Fruit fly (Drosophila melanogaster) whole organism, embryonic: ENCODE results near the gene CG31259.

Experiments used
- Asciz ChIP-seq: fragments of 200-800 bp; sonication (Bioruptor generic); optimal IDR thresholded peaks from 2 replicates; lab custom pipeline; 2017; ENCODE audit warnings: missing biosample characterization, mild to moderate bottlenecking, missing genetic modification characterization, missing genetic modification reagents
- Atf6 ChIP-seq: fragments of 200-800 bp; sonication (Bioruptor generic); IDR thresholded peaks from 2 replicates; pipeline ENCODE4 v1.3.6; 2022; ENCODE audit warnings: missing biosample characterization, missing genetic modification characterization
- B-H2 ChIP-seq: fragments of 200-800 bp; sonication (Bioruptor generic); optimal IDR thresholded peaks from 2 replicates; lab custom pipeline; 2018; ENCODE audit warnings: missing biosample characterization, mild to moderate bottlenecking, missing genetic modification characterization
- Bgb ChIP-seq: fragments of 200-800 bp; sonication (Bioruptor generic); IDR thresholded peaks from 2 replicates; pipeline ENCODE4 v1.3.6; 2022; ENCODE audit warnings: missing biosample characterization, missing genetic modification characterization; ENCODE audit not compliant: partially characterized antibody
- CG10654 ChIP-seq: fragments of 200-800 bp; sonication (Bioruptor generic); optimal IDR thresholded peaks from 2 replicates; lab custom pipeline; 2016; ENCODE audit warnings: missing biosample characterization, missing genetic modification characterization
- CG12659 ChIP-seq: fragments of 200-800 bp; sonication (Bioruptor generic); optimal IDR thresholded peaks from 3 replicates; lab custom pipeline; 2017; ENCODE audit warnings: mild to moderate bottlenecking, missing biosample characterization, missing genetic modification reagents, missing genetic modification characterization
- CG13894 ChIP-seq: fragments of 200-800 bp; sonication (Bioruptor generic); optimal IDR thresholded peaks from 3 replicates; lab custom pipeline; 2018; ENCODE audit warnings: missing biosample characterization, mild to moderate bottlenecking, missing genetic modification characterization, moderate library complexity
- CG14014 ChIP-seq: fragments of 200-800 bp; sonication (Bioruptor generic); IDR thresholded peaks from 2 replicates; pipeline ENCODE4 v1.3.6; 2022; ENCODE audit warnings: missing biosample characterization, missing genetic modification characterization
- CG14050 ChIP-seq: fragments of 200-800 bp; sonication (Bioruptor generic); IDR thresholded peaks from 3 replicates; pipeline ENCODE4 v1.3.6; 2022; ENCODE audit warnings: missing biosample characterization, missing genetic modification characterization
- CG14441 ChIP-seq: fragments of 200-800 bp; sonication (Bioruptor generic); IDR thresholded peaks from 2 replicates; pipeline ENCODE4 v1.3.6; 2022; ENCODE audit warnings: missing biosample characterization, missing genetic modification characterization
- CG14965 ChIP-seq: fragments of 200-800 bp; sonication (Bioruptor generic); optimal IDR thresholded peaks from 2 replicates; lab custom pipeline; 2016; ENCODE audit warnings: missing biosample characterization, missing genetic modification characterization, borderline replicate concordance
- CG16779 ChIP-seq: fragments of 200-800 bp; sonication (Bioruptor generic); IDR thresholded peaks from 2 replicates; pipeline ENCODE4 v1.3.6; 2022; ENCODE audit warnings: missing biosample characterization, missing genetic modification characterization
- CG18476 ChIP-seq: fragments of 200-800 bp; sonication (Bioruptor generic); optimal IDR thresholded peaks from 2 replicates; lab custom pipeline; 2016; ENCODE audit warnings: missing biosample characterization, mild to moderate bottlenecking, missing genetic modification characterization
- CG2199 ChIP-seq: fragments of 200-800 bp; sonication (Bioruptor generic); IDR thresholded peaks from 3 replicates; pipeline ENCODE4 v1.3.6; 2022; ENCODE audit warnings: missing biosample characterization, missing genetic modification characterization
- CG31441 ChIP-seq: fragments of 200-800 bp; sonication (Bioruptor generic); IDR thresholded peaks from 2 replicates; pipeline ENCODE4 v1.3.6; 2022; ENCODE audit warnings: missing biosample characterization, missing genetic modification characterization
- CG34422 ChIP-seq: fragments of 200-800 bp; sonication (Bioruptor generic); IDR thresholded peaks from 3 replicates; pipeline ENCODE4 v1.3.6; 2022; ENCODE audit warnings: missing biosample characterization, missing genetic modification characterization
- CG43689 ChIP-seq: fragments of 200-800 bp; sonication (Bioruptor generic); IDR thresholded peaks from 2 replicates; pipeline ENCODE4 v1.3.6; 2022; ENCODE audit warnings: missing biosample characterization, missing genetic modification characterization
- CG4617 ChIP-seq: fragments of 200-800 bp; sonication (Bioruptor generic); optimal IDR thresholded peaks from 3 replicates; lab custom pipeline; 2016; ENCODE audit warnings: missing biosample characterization, missing genetic modification characterization, borderline replicate concordance
- CG6654 ChIP-seq: fragments of 200-800 bp; sonication (Bioruptor generic); optimal IDR thresholded peaks from 2 replicates; lab custom pipeline; 2017; ENCODE audit warnings: missing biosample characterization, mild to moderate bottlenecking, missing genetic modification characterization
- CG7839 ChIP-seq: fragments of 200-800 bp; sonication (Bioruptor generic); optimal IDR thresholded peaks from 3 replicates; lab custom pipeline; 2018; ENCODE audit warnings: missing biosample characterization, mild to moderate bottlenecking, missing genetic modification characterization, moderate library complexity
- Dip3 ChIP-seq: fragments of 200-800 bp; sonication (Bioruptor generic); optimal IDR thresholded peaks from 3 replicates; lab custom pipeline; 2016; ENCODE audit warnings: missing biosample characterization, missing genetic modification characterization
- Drgx ChIP-seq: fragments of 200-800 bp; sonication (Bioruptor generic); IDR thresholded peaks from 2 replicates; pipeline ENCODE4 v1.3.6; 2022; ENCODE audit warnings: missing biosample characterization, missing genetic modification characterization
- Fer3 ChIP-seq: fragments of 200-800 bp; sonication (Bioruptor generic); optimal IDR thresholded peaks from 2 replicates; lab custom pipeline; 2018; ENCODE audit warnings: missing biosample characterization, mild to moderate bottlenecking, missing genetic modification characterization, moderate library complexity
- Med ChIP-seq: fragments of 200-800 bp; sonication (Bioruptor generic); peaks from one replicate; lab custom pipeline; 2016; ENCODE audit warnings: missing biosample characterization, missing genetic modification characterization, mild to moderate bottlenecking, inconsistent platforms, moderate library complexity
- Mes4 ChIP-seq: fragments of 200-800 bp; sonication (Bioruptor generic); optimal IDR thresholded peaks from 2 replicates; lab custom pipeline; 2016; ENCODE audit warnings: missing biosample characterization, missing genetic modification characterization
- Neu2 ChIP-seq: fragments of 200-800 bp; sonication (Bioruptor generic); optimal IDR thresholded peaks from 3 replicates; lab custom pipeline; 2016; ENCODE audit warnings: missing biosample characterization, missing genetic modification characterization, borderline replicate concordance
- Nf-YA ChIP-seq: fragments of 200-800 bp; sonication (Bioruptor generic); IDR thresholded peaks from 2 replicates; pipeline ENCODE4 v1.3.6; 2022; ENCODE audit warnings: missing biosample characterization, missing genetic modification characterization
- Ptx1 ChIP-seq: fragments of 200-800 bp; sonication (Bioruptor generic); IDR thresholded peaks from 2 replicates; pipeline ENCODE4 v1.3.6; 2022; ENCODE audit warnings: missing biosample characterization, missing genetic modification characterization
- Six4 ChIP-seq: fragments of 200-800 bp; sonication (Bioruptor generic); optimal IDR thresholded peaks from 2 replicates; lab custom pipeline; 2016; ENCODE audit warnings: missing biosample characterization, missing genetic modification characterization
- Vsx1 ChIP-seq: fragments of 200-800 bp; sonication (Bioruptor generic); optimal IDR thresholded peaks from 2 replicates; lab custom pipeline; 2017; ENCODE audit warnings: missing biosample characterization, mild to moderate bottlenecking, missing genetic modification characterization, missing genetic modification reagents
- aop ChIP-seq: fragments of 200-800 bp; sonication (Bioruptor generic); IDR thresholded peaks from 2 replicates; pipeline ENCODE4 v1.3.6; 2022; ENCODE audit warnings: missing biosample characterization, missing genetic modification characterization
- ara ChIP-seq: fragments of 200-800 bp; sonication (Bioruptor generic); IDR thresholded peaks from 2 replicates; pipeline ENCODE4 v1.3.6; 2022; ENCODE audit warnings: missing biosample characterization, missing genetic modification characterization
- ash1 ChIP-seq: fragments of 200-800 bp; sonication (Bioruptor generic); optimal IDR thresholded peaks from 2 replicates; lab custom pipeline; 2018; ENCODE audit warnings: missing biosample characterization, mild to moderate bottlenecking, missing genetic modification characterization
- chn ChIP-seq: fragments of 200-800 bp; sonication (Bioruptor generic); optimal IDR thresholded peaks from 2 replicates; lab custom pipeline; 2016; ENCODE audit warnings: missing biosample characterization, missing genetic modification characterization
- cwo ChIP-seq: fragments of 200-800 bp; sonication (Bioruptor generic); optimal IDR thresholded peaks from 3 replicates; lab custom pipeline; 2017; ENCODE audit warnings: missing biosample characterization, missing genetic modification characterization, mild to moderate bottlenecking, moderate library complexity, missing genetic modification reagents
- dmrt11E ChIP-seq: fragments of 200-800 bp; sonication (Bioruptor generic); optimal IDR thresholded peaks from 3 replicates; lab custom pipeline; 2018; ENCODE audit warnings: missing biosample characterization, mild to moderate bottlenecking, missing genetic modification characterization, moderate library complexity
- grn ChIP-seq: fragments of 200-800 bp; sonication (Bioruptor generic); optimal IDR thresholded peaks from 3 replicates; lab custom pipeline; 2017; ENCODE audit warnings: missing biosample characterization, missing genetic modification characterization
- her ChIP-seq: fragments of 200-800 bp; sonication (Bioruptor generic); optimal IDR thresholded peaks from 2 replicates; lab custom pipeline; 2016; ENCODE audit warnings: missing biosample characterization, missing genetic modification characterization
- inv ChIP-seq: fragments of 200-800 bp; sonication (Bioruptor generic); IDR thresholded peaks from 2 replicates; pipeline ENCODE4 v1.3.6; 2022; ENCODE audit warnings: missing biosample characterization, missing genetic modification characterization; ENCODE audit not compliant: partially characterized antibody
- mam ChIP-seq: fragments of 200-800 bp; sonication (Bioruptor generic); optimal IDR thresholded peaks from 3 replicates; lab custom pipeline; 2016; ENCODE audit warnings: missing biosample characterization, missing genetic modification characterization
- nerfin-2 ChIP-seq: fragments of 200-800 bp; sonication (Bioruptor generic); IDR thresholded peaks from 2 replicates; pipeline ENCODE4 v1.3.6; 2022; ENCODE audit warnings: missing biosample characterization, missing genetic modification characterization; ENCODE audit not compliant: partially characterized antibody
- peb ChIP-seq: fragments of 200-800 bp; sonication (Bioruptor generic); IDR thresholded peaks from 2 replicates; pipeline ENCODE4 v1.3.6; 2022; ENCODE audit warnings: missing biosample characterization, missing genetic modification characterization
- pnt ChIP-seq: fragments of 200-800 bp; sonication (Bioruptor generic); optimal IDR thresholded peaks from 3 replicates; lab custom pipeline; 2016; ENCODE audit warnings: missing biosample characterization, missing genetic modification characterization
- pros ChIP-seq: fragments of 200-800 bp; sonication (Bioruptor generic); optimal IDR thresholded peaks from 3 replicates; lab custom pipeline; 2019; ENCODE audit warnings: missing biosample characterization, mild to moderate bottlenecking, missing genetic modification characterization, moderate library complexity
- psq ChIP-seq: fragments of 200-800 bp; sonication (Bioruptor generic); optimal IDR thresholded peaks from 2 replicates; lab custom pipeline; 2017; ENCODE audit warnings: missing biosample characterization, missing genetic modification characterization
- scrt ChIP-seq: fragments of 200-800 bp; sonication (Bioruptor generic); optimal IDR thresholded peaks from 2 replicates; lab custom pipeline; 2018; ENCODE audit warnings: missing biosample characterization, mild to moderate bottlenecking, missing genetic modification characterization, moderate library complexity
- sna ChIP-seq: fragments of 200-800 bp; sonication (Bioruptor generic); IDR thresholded peaks from 2 replicates; pipeline ENCODE4 v1.3.6; 2022; ENCODE audit warnings: missing biosample characterization, missing genetic modification characterization; ENCODE audit not compliant: partially characterized antibody
- ssp ChIP-seq: fragments of 200-800 bp; sonication (Bioruptor generic); IDR thresholded peaks from 2 replicates; pipeline ENCODE4 v1.3.6; 2022; ENCODE audit warnings: missing biosample characterization, missing genetic modification characterization
- tx ChIP-seq: fragments of 200-800 bp; sonication (Bioruptor generic); optimal IDR thresholded peaks from 2 replicates; lab custom pipeline; 2016; ENCODE audit warnings: missing biosample characterization, missing genetic modification characterization
- usp ChIP-seq: fragments of >200 bp; optimal IDR thresholded peaks from 2 replicates; lab custom pipeline; 2017; ENCODE audit warnings: missing biosample characterization, missing genetic modification characterization
- wek ChIP-seq: fragments of 200-800 bp; sonication (Bioruptor generic); optimal IDR thresholded peaks from 3 replicates; lab custom pipeline; 2018; ENCODE audit warnings: missing biosample characterization, mild to moderate bottlenecking, missing genetic modification characterization, moderate library complexity
- wor ChIP-seq: fragments of 200-800 bp; sonication (Bioruptor generic); IDR thresholded peaks from 2 replicates; pipeline ENCODE4 v1.3.6; 2022; ENCODE audit warnings: missing biosample characterization, missing genetic modification characterization

The CG31259 gene

dm6 chr3R:8562484-8562886 is 38.7 kb downstream of the CG31259 start, which contains the start of the genes mRpS18A and CG31460 (continued):
- TF ChIP-seq Vsx1 (no peak), scrt (GFP tag; lab: Kevin White, UChicago) (no peak), inv (GFP tag; lab: Robert Waterston, UW) (peak; percentile 62), CG4617 (GFP tag; lab: Kevin White, UChicago) (peak; percentile 52), CG7839 (tag; lab: Kevin White, UChicago) (no peak), CG12659 (peak; percentile 35), grn (GFP tag; lab: Kevin White, UChicago) (no peak), ash1 (GFP tag; lab: Kevin White, UChicago) (no peak), Fer3 (tag; lab: Kevin White, UChicago) (no peak), chn (GFP tag; lab: Kevin White, UChicago) (no peak), CG43689 (GFP tag; lab: Robert Waterston, UW) (no peak), her (GFP tag; lab: Kevin White, UChicago) (no peak), dmrt11E (tag; lab: Kevin White, UChicago) (no peak), CG2199 (GFP tag; lab: Robert Waterston, UW) (no peak), sna (GFP tag; lab: Robert Waterston, UW) (peak; percentile 63; the same call in 1 of the 2 replicates), Asciz (no peak), CG6654 (GFP tag; lab: Kevin White, UChicago) (no peak), pros (no peak), CG16779 (GFP tag; lab: Robert Waterston, UW) (no peak), mam (GFP tag; lab: Kevin White, UChicago) (no peak), tx (no peak), CG13894 (tag; lab: Kevin White, UChicago) (no peak), usp (GFP tag; lab: Kevin White, UChicago) (no peak), CG18476 (no peak), CG14441 (GFP tag; lab: Robert Waterston, UW) (no peak), Dip3 (GFP tag; lab: Kevin White, UChicago) (no peak), Six4 (GFP tag; lab: Kevin White, UChicago) (no peak), Neu2 (no peak), CG14965 (GFP tag; lab: Kevin White, UChicago) (no peak), Bgb (GFP tag; lab: Robert Waterston, UW) (peak; percentile 55), wor (no peak), Drgx (GFP tag; lab: Robert Waterston, UW) (no peak), CG14050 (no peak), peb (GFP tag; lab: Robert Waterston, UW) (no peak), aop (no peak), pnt (GFP tag; lab: Kevin White, UChicago) (no peak), cwo (GFP tag; lab: Kevin White, UChicago) (no peak), CG10654 (GFP tag; lab: Kevin White, UChicago) (no peak), Med (GFP tag; lab: Kevin White, UChicago) (peak; percentile 57), nerfin-2 (GFP tag; lab: Robert Waterston, UW) (no peak), wek (peak; percentile 6), CG31441 (GFP tag; lab: Robert Waterston, UW) (no peak), Mes4 (no peak), Atf6 (no peak), CG14014 (GFP tag; lab: Robert Waterston, UW) (no peak), Ptx1 (no peak), CG34422 (GFP tag; lab: Robert Waterston, UW) (peak; percentile 38; the same call in 2 of the 3 replicates), ara (GFP tag; lab: Robert Waterston, UW) (no peak), ssp (no peak), psq (GFP tag; lab: Kevin White, UChicago) (no peak), B-H2 (GFP tag; lab: Kevin White, UChicago) (no peak), Nf-YA (no peak)
